Fruit fly (Drosophila melanogaster): ENCODE measurements around the gene svr.

- TF ChIP-seq kay (GFP tag; ENCODE audit: borderline replicate concordance): no peak
- no peak for TF ChIP-seq Crg-1 (GFP tag; optimal IDR thresholded peaks at IDR 0.05)
- no peak for TF ChIP-seq bab1 (GFP tag; optimal IDR thresholded peaks at IDR 0.05)
- TF ChIP-seq ovo (GFP tag; optimal IDR thresholded peaks at IDR 0.05): no peak
- no peak for TF ChIP-seq CG5204 (GFP tag; optimal IDR thresholded peaks at IDR 0.05)
- TF ChIP-seq Clk (GFP tag; optimal IDR thresholded peaks at IDR 0.05): no peak
- no peak for TF ChIP-seq Mnt (GFP tag; optimal IDR thresholded peaks at IDR 0.05)
- TF ChIP-seq CG33017 (tag; optimal IDR thresholded peaks at IDR 0.05): no peak
- TF ChIP-seq toe (GFP tag; optimal IDR thresholded peaks at IDR 0.05): no peak
- no peak for TF ChIP-seq cic (GFP tag; optimal IDR thresholded peaks at IDR 0.05)
- no peak for TF ChIP-seq CG11617 (GFP tag; optimal IDR thresholded peaks at IDR 0.05)
- peak; percentile 22 for TF ChIP-seq pad (GFP tag; optimal IDR thresholded peaks at IDR 0.05)
- TF ChIP-seq CG7101 (tag; optimal IDR thresholded peaks at IDR 0.05): no peak
- no peak for TF ChIP-seq Hr96 (GFP tag; optimal IDR thresholded peaks at IDR 0.05)
These were observed 45.8 kb downstream of the svr start for dm6 chrX:542069-542468.
